Fruit fly (Drosophila melanogaster): ENCODE data around the gene CG16743.
A peak's percentile ranks its signal among the peaks of the same experiment; 100 is the strongest.

The CG16743 gene

DNA sequence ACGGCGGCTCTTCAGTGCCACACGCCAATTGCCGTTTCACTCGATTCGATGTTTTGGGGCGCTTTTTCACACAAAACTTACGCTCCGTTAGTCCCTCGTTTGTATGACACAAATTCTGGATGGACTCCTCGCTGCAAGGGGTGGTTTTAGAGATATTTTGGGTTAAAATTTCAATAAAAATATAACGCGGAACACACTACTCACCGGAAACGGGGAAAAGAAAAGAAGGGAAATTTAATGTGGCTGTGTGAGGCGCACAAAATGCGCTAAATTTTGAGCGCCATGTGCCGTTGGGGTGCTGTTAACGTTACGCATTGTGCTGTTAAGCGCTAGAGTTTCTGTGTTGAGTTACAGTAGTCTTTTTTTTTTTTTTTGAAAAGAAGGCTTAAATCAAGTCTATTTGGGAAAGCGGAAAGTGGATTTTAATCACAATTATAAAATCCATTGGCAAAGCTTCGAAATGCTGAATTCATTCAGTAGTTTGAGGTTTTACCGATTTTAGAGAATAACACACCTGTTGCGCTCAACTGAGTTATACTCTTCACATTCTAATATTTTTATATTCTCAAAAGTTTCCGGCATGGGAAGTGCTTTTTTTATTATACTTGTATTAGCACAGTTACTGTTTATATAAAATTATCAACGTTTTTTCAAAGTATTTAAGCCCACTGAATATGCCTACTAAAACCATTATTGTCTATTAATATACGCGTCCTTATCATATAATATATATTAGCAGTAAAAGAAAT lies 32.0 kb downstream of the CG16743 start, which contains the start of gene RpL9:
TSS of gene RpL9 (minus strand) at position 265 of the 749 bp plus-strand sequence.
- TF ChIP-seq D1 (tag; optimal IDR thresholded peaks at IDR 0.05): no peak
- no peak for TF ChIP-seq CG15710 (tag; optimal IDR thresholded peaks at IDR 0.05)
- no peak for TF ChIP-seq CG34367 (tag; optimal IDR thresholded peaks at IDR 0.05)
- peak; percentile 83 for TF ChIP-seq Snoo (tag; optimal IDR thresholded peaks at IDR 0.05)
- no peak for TF ChIP-seq CG13204 (GFP tag; optimal IDR thresholded peaks at IDR 0.05)
- no peak for TF ChIP-seq CG8159 (tag; optimal IDR thresholded peaks at IDR 0.05)
- no peak; the same call in 1 of the 2 replicates for TF ChIP-seq CG32121 (GFP tag; IDR thresholded peaks at IDR 0.05)
- no peak for TF ChIP-seq Pif1A (GFP tag; optimal IDR thresholded peaks at IDR 0.05)
- no peak for TF ChIP-seq rn (GFP tag; IDR thresholded peaks at IDR 0.05)
- peak; percentile 30 for TF ChIP-seq CG17806 (tag; optimal IDR thresholded peaks at IDR 0.05)
- no peak for TF ChIP-seq CG10348 (GFP tag; IDR thresholded peaks at IDR 0.05)
- peak; percentile 51 for TF ChIP-seq gl (tag; optimal IDR thresholded peaks at IDR 0.05)

DNA sequence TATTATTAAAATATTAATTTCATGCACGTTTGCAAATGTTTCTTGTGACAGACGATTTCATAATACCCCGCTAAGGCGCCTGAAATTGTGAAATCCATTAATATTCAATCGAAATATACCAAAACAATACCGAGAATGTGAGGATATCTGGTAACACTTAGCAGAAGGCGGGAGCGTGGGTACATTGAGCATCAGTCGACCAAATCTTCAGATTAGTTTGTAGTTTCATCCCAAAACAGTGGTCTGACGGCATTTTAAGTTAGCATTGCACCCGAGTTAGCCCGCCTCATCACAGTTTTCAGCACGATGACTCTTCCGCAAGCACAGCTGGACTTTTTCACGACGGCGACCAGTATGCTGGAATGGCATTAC lies 32.6 kb downstream of the CG16743 start, which contains the start of gene Nup154:
TSS of gene Nup154 (plus strand) at position 147 of the 372 bp plus-strand sequence.
- no peak for TF ChIP-seq Pif1B (GFP tag; optimal IDR thresholded peaks at IDR 0.05)
- no peak for TF ChIP-seq CG8301 (tag; optimal IDR thresholded peaks at IDR 0.05)
- no peak for TF ChIP-seq CG34367 (tag; optimal IDR thresholded peaks at IDR 0.05)
- no peak for TF ChIP-seq CG13204 (GFP tag; optimal IDR thresholded peaks at IDR 0.05)
- no peak for TF ChIP-seq CG17806 (tag; optimal IDR thresholded peaks at IDR 0.05)
- no peak for TF ChIP-seq CG4496 (GFP tag; IDR thresholded peaks at IDR 0.05)
- no peak for TF ChIP-seq CG14655 (GFP tag; optimal IDR thresholded peaks at IDR 0.05)
- TF ChIP-seq CG12605 (GFP tag; IDR thresholded peaks at IDR 0.05): no peak
- no peak for TF ChIP-seq Snoo (tag; optimal IDR thresholded peaks at IDR 0.05)

DNA sequence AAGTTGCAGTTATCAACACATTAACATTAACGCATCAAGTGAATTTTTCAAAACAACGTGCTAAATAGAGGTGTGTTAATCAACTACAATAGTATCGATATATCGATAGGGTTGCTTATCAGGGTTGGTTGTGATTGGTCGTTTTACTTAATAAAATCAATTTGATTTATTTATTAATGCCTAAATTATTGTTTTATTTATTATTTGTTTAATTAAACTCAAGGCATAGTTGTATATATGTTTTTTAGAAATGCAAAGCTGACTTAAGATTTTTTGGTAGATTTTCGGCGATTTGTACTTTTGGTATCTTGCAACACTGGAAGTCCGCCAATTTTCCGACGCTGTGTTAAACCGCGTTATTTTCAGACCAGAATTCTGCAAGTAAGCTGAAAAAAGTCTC lies 38.9 kb downstream of the CG16743 start, which contains the start of the genes Art8 and dUTPase:
TSS of gene Art8 (minus strand) at position 88 of the 400 bp plus-strand sequence.
TSS of gene dUTPase (plus strand) at position 314 of the 400 bp plus-strand sequence.
- no peak for TF ChIP-seq CG10348 (GFP tag; IDR thresholded peaks at IDR 0.05)
- TF ChIP-seq CG9948 (tag; optimal IDR thresholded peaks at IDR 0.05): no peak
- no peak for TF ChIP-seq Pif1A (GFP tag; optimal IDR thresholded peaks at IDR 0.05)
- TF ChIP-seq CG32121 (GFP tag; IDR thresholded peaks at IDR 0.05): peak; percentile 45
- no peak for TF ChIP-seq CG13204 (GFP tag; optimal IDR thresholded peaks at IDR 0.05)
- no peak for TF ChIP-seq fd96Ca (GFP tag; IDR thresholded peaks at IDR 0.05)
- peak; percentile 59; the same call in 2 of the 3 replicates for TF ChIP-seq CG4496 (GFP tag; IDR thresholded peaks at IDR 0.05)
- no peak for TF ChIP-seq Pif1B (GFP tag; optimal IDR thresholded peaks at IDR 0.05)
- no peak for TF ChIP-seq D1 (tag; optimal IDR thresholded peaks at IDR 0.05)
- TF ChIP-seq rn (GFP tag; IDR thresholded peaks at IDR 0.05): 0 out of 2 replicates have a peak, but pooled peaks have one; percentile 21
- peak; percentile 61 for TF ChIP-seq Ets98B (GFP tag; IDR thresholded peaks at IDR 0.05)
- TF ChIP-seq gl (tag; optimal IDR thresholded peaks at IDR 0.05): no peak
- TF ChIP-seq CG8159 (tag; optimal IDR thresholded peaks at IDR 0.05): peak; percentile 56
- no peak for TF ChIP-seq CG8301 (tag; optimal IDR thresholded peaks at IDR 0.05)
- TF ChIP-seq CG14655 (GFP tag; optimal IDR thresholded peaks at IDR 0.05): no peak
- TF ChIP-seq CG34367 (tag; optimal IDR thresholded peaks at IDR 0.05): no peak
- no peak for TF ChIP-seq CG12605 (GFP tag; IDR thresholded peaks at IDR 0.05)
- no peak for TF ChIP-seq EcR (GFP tag; optimal IDR thresholded peaks at IDR 0.05)
- TF ChIP-seq CG17806 (tag; optimal IDR thresholded peaks at IDR 0.05): peak; percentile 31
- TF ChIP-seq CG15710 (tag; optimal IDR thresholded peaks at IDR 0.05): peak; percentile 51
- TF ChIP-seq Snoo (tag; optimal IDR thresholded peaks at IDR 0.05): peak; percentile 44

DNA sequence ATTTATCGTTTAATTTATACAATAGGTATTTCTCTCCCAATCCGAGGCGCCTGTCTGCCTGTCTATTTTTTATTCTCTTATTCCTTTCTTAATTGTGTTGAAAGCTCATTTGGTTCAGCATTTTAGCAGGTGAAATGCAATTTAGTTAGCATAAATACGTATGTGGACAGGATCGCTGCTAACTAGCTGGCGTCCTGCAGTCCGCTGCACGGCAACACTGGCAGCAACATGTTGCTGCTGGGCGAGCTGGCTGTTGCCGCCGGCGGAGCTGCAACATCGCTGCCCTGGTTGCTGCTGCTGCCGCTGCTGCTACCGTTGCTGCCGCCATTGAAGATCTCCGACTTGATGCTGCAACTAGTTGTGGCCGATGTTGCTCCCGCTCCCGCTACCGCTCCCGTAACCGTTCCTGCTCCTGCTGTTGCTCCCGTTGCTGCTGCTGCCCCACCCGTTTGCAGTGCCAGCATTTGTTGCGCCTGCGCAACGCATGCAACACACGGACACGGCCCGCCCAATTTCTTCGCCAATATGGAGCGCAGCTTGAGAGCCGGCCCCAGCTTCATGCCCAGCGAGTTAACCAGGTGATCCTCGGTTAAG lies 42.0 kb downstream of the CG16743 start:
- peak; percentile 85 for TF ChIP-seq CG13204 (GFP tag; optimal IDR thresholded peaks at IDR 0.05)
- no peak for TF ChIP-seq CG15710 (tag; optimal IDR thresholded peaks at IDR 0.05)

DNA sequence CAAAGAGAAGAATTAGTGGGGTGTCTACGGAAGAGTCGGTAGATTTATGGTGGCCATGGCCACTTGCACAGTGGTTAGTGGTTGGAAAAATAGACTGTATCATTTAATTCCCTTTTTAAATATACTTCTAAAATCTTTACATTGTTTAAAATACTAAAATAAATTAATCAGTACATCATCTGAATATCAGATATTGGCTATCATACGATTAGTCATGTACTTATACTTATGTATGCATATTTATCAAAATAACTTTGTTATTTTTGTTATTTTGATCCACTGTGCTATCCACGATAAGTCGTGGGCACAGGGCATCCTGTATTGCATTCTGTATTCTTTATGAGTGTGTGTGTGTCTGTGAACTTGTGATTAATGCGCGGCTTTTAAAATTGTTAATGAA lies 42.6 kb downstream of the CG16743 start:
- TF ChIP-seq CG12605 (GFP tag; IDR thresholded peaks at IDR 0.05) (peak; percentile 37), CG8159 (tag; optimal IDR thresholded peaks at IDR 0.05) (peak; percentile 66), CG9948 (tag; optimal IDR thresholded peaks at IDR 0.05) (peak; percentile 56), CG8301 (tag; optimal IDR thresholded peaks at IDR 0.05) (peak; percentile 55), CG32121 (GFP tag; IDR thresholded peaks at IDR 0.05) (no peak), D1 (tag; optimal IDR thresholded peaks at IDR 0.05) (peak; percentile 11), CG14655 (GFP tag; optimal IDR thresholded peaks at IDR 0.05) (no peak), CG17806 (tag; optimal IDR thresholded peaks at IDR 0.05) (peak; percentile 46), CG15710 (tag; optimal IDR thresholded peaks at IDR 0.05) (peak; percentile 51), CG10348 (GFP tag; IDR thresholded peaks at IDR 0.05) (no peak), EcR (GFP tag; optimal IDR thresholded peaks at IDR 0.05) (peak; percentile 11), CG34367 (tag; optimal IDR thresholded peaks at IDR 0.05) (peak; percentile 42)

DNA sequence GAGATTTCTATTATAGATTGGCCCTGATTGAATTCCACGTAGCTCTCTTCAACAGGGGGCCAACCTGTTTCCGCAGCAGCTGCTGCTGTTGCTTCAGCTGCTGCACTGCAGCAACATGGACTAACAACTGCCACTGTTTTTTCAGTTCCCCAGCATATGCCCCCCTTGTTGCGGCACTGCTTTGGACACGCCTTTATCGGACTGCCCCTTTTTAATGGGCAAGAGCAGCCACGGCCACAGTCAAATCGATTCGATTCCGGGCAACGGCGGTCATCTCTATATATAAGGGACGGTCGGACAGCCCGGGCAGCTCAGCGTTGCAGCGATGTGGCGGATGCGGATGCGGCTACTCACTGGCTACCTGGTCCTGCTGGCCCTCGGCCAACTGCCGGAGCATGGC lies 43.2 kb downstream of the CG16743 start, which contains the start of gene Acp32CD:
TSS of gene Acp32CD (plus strand) at position 301 of the 400 bp plus-strand sequence.
- TF ChIP-seq CG12605 (GFP tag; IDR thresholded peaks at IDR 0.05): no peak
- TF ChIP-seq Pif1A (GFP tag; optimal IDR thresholded peaks at IDR 0.05): no peak
- TF ChIP-seq CG8301 (tag; optimal IDR thresholded peaks at IDR 0.05): no peak
- no peak for TF ChIP-seq fd96Ca (GFP tag; IDR thresholded peaks at IDR 0.05)
- no peak for TF ChIP-seq rn (GFP tag; IDR thresholded peaks at IDR 0.05)
- no peak for TF ChIP-seq CG17806 (tag; optimal IDR thresholded peaks at IDR 0.05)
- TF ChIP-seq CG15710 (tag; optimal IDR thresholded peaks at IDR 0.05): no peak
- no peak for TF ChIP-seq CG8159 (tag; optimal IDR thresholded peaks at IDR 0.05)
- no peak for TF ChIP-seq CG14655 (GFP tag; optimal IDR thresholded peaks at IDR 0.05)
- TF ChIP-seq D1 (tag; optimal IDR thresholded peaks at IDR 0.05): no peak
- TF ChIP-seq Snoo (tag; optimal IDR thresholded peaks at IDR 0.05): no peak
- no peak for TF ChIP-seq CG4496 (GFP tag; IDR thresholded peaks at IDR 0.05)
- no peak for TF ChIP-seq CG9948 (tag; optimal IDR thresholded peaks at IDR 0.05)
- TF ChIP-seq CG10348 (GFP tag; IDR thresholded peaks at IDR 0.05): no peak

Data from whole organism, pupa.